Fruit fly (Drosophila melanogaster): ENCODE measurements around the gene Drsl1.

DNA sequence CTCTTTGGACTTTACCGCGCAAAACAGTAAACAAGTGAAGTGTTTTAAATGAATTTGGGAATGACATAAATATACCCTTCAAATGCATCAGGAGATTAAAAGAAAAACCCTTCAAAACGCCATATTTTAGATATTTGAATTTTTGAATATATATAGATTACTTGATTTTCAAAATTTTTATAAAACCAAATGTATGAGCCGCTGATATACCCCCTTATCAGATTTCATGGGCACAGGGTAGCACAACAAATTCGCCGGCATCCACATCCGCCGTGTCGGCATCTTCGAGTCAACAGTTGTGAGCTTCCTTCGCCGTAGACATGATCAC lies 42.3 kb upstream of the Drsl1 start, which contains the start of gene Ids:
- TF ChIP-seq cnc (optimal IDR thresholded peaks at IDR 0.05) (no peak), CG33017 (tag; optimal IDR thresholded peaks at IDR 0.05) (peak; percentile 64), CG7045 (GFP tag; optimal IDR thresholded peaks at IDR 0.05) (no peak), CG11617 (GFP tag; optimal IDR thresholded peaks at IDR 0.05) (peak; percentile 25), cic (GFP tag; optimal IDR thresholded peaks at IDR 0.05) (no peak), Crg-1 (GFP tag; optimal IDR thresholded peaks at IDR 0.05) (peak; percentile 9), toe (GFP tag; optimal IDR thresholded peaks at IDR 0.05) (no peak)

Data from whole organism, adult.